Worm (Caenorhabditis elegans) whole organism, midembryonic: ENCODE data around the gene sre-24.

ENCODE experiments used
- T22C8.4 ChIP-seq: fragments of 200-800 bp; sonication (Bioruptor generic); IDR thresholded peaks from 2 replicates; pipeline ENCODE4 v1.3.6; 2022; ENCODE audit warnings: missing genetic modification characterization, missing compliant biosample characterization
- cog-1 ChIP-seq: sonication (generic microtip); optimal IDR thresholded peaks from 2 replicates; lab custom pipeline; 2016; ENCODE audit warnings: missing genetic modification characterization, missing compliant biosample characterization
- flt-1 ChIP-seq: fragments of 200-800 bp; sonication (Bioruptor generic); IDR thresholded peaks from 2 replicates; pipeline ENCODE4 v1.3.6; 2022; ENCODE audit warnings: missing genetic modification characterization, missing compliant biosample characterization
- klf-2 ChIP-seq: fragments of 200-800 bp; sonication (Bioruptor generic); conservative IDR thresholded peaks from 2 replicates; pipeline ENCODE4 v1.3.6; 2022; ENCODE audit warnings: missing genetic modification reagents, missing genetic modification characterization, missing compliant biosample characterization
- med-1 ChIP-seq: sonication (generic microtip); optimal IDR thresholded peaks from 2 replicates; lab custom pipeline; 2017; ENCODE audit warnings: missing genetic modification characterization, mild to moderate bottlenecking, missing compliant biosample characterization, antibody characterized with exemption, missing genetic modification reagents; ENCODE audit not compliant: insufficient read depth
- ref-1 ChIP-seq: fragments of 200-800 bp; sonication (Bioruptor generic); conservative IDR thresholded peaks from 2 replicates; pipeline ENCODE4 v1.3.6; 2022; ENCODE audit warnings: missing genetic modification reagents, missing genetic modification characterization, missing compliant biosample characterization
- tab-1 ChIP-seq: fragments of 200-800 bp; sonication (Bioruptor generic); IDR thresholded peaks from 2 replicates; pipeline ENCODE4 v1.3.6; 2022; ENCODE audit warnings: missing genetic modification characterization, missing compliant biosample characterization
- ztf-23 ChIP-seq: fragments of 200-800 bp; sonication (Bioruptor generic); IDR thresholded peaks from 2 replicates; pipeline ENCODE4 v1.3.6; 2022; ENCODE audit warnings: missing genetic modification reagents, missing genetic modification characterization, missing compliant biosample characterization
- ztf-29 ChIP-seq: fragments of 200-800 bp; sonication (Bioruptor generic); IDR thresholded peaks from 2 replicates; pipeline ENCODE4 v1.3.6; 2022; ENCODE audit warnings: missing genetic modification reagents, missing genetic modification characterization, missing compliant biosample characterization

sre-24 gene

ce11 chrV:2863033-2863432 lies 21.5 kb upstream of the sre-24 start, which contains the start of gene srh-272:
Gene srh-272, plus strand, starts transcription at chrV:2863333.
- TF ChIP-seq tab-1 (GFP tag; lab: Robert Waterston, UW) (no peak), cog-1 (tag; lab: Kevin White, UChicago) (no peak), med-1 (GFP tag; lab: Kevin White, UChicago) (no peak), ztf-23 (GFP tag; lab: Robert Waterston, UW) (no peak), flt-1 (GFP tag; lab: Robert Waterston, UW) (no peak), klf-2 (no peak), ztf-29 (GFP tag; lab: Robert Waterston, UW) (no peak), ref-1 (GFP tag; lab: Robert Waterston, UW) (no peak), T22C8.4 (no peak)

ce11 chrV:2864899-2865298 lies 19.6 kb upstream of the sre-24 start, which contains the start of gene srh-240:
Gene srh-240, plus strand, starts transcription at chrV:2865199.
- TF ChIP-seq ref-1 (GFP tag; lab: Robert Waterston, UW) (no peak), tab-1 (GFP tag; lab: Robert Waterston, UW) (no peak)

DNA sequence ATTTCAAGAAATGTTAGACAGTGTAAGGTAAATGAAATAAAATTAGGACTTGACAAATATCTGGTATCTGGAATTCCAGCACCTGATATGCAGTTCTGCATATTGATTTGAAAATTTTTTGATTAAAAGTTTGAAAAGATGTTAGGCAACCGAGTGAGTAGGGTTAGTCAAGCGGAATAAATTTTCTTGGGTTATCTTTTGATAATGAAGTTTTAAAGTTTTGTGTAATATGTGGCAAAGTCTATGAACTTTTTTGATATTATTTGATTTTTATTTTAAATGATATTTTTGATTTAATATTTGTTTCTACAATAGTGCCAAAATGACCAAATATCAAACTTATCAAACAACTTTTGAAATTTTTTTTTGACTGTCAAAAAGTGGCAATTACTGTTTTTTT lies 15.0 kb upstream of the sre-24 start, which contains the start of gene srh-241:
Gene srh-241, minus strand, starts transcription at position 101 of the 400 bp plus-strand sequence.
- TF ChIP-seq ztf-23 (GFP tag; lab: Robert Waterston, UW) (no peak), med-1 (GFP tag; lab: Kevin White, UChicago) (no peak), cog-1 (tag; lab: Kevin White, UChicago) (no peak), flt-1 (GFP tag; lab: Robert Waterston, UW) (no peak), ref-1 (GFP tag; lab: Robert Waterston, UW) (no peak), klf-2 (no peak), tab-1 (GFP tag; lab: Robert Waterston, UW) (no peak), T22C8.4 (no peak), ztf-29 (GFP tag; lab: Robert Waterston, UW) (no peak)

- TF ChIP-seq med-1 (GFP tag; lab: Kevin White, UChicago) (no peak), cog-1 (tag; lab: Kevin White, UChicago) (no peak), klf-2 (no peak), tab-1 (GFP tag; lab: Robert Waterston, UW) (no peak), ref-1 (GFP tag; lab: Robert Waterston, UW) (no peak)
These were observed 14.4 kb upstream of the sre-24 start, which contains the start of gene srh-243 for ce11 chrV:2870127-2870526. Gene srh-243, plus strand, starts transcription at chrV:2870427.

DNA sequence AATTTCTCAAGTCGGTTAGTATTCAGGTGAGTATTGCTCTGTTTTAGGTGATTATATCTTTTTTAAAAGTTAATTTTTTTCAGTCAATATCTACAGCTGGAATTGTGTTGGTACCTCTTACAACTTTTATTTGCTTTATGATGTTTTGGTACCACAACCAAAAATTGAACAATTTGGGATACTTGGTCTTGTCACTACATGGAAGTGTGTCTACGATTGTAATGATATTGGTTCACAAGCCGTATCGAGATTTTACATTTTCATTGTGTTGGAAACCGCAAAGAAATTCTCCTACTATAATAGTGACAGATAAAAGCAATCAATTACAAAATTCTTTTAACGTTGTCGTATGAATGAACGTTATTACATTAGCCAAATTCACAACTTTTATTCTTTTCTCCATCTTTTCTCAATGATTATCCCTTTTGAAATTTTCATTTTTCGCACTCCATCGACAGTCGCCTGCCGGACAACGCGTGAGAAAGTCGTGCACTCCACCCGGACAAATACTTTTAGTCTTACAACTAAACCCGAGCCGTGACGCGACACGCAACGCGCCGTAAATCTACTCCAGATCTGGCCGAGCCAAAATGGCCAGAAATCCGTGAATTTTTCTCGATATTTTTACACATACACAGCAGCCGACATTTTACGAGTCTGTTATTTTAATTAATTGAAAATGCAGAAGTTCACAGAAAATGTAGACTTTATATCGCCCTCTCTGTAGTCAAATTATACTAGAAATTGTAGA lies 12.6 kb upstream of the sre-24 start:
- TF ChIP-seq flt-1 (GFP tag; lab: Robert Waterston, UW) = no peak
- TF ChIP-seq T22C8.4 = no peak
- TF ChIP-seq ztf-29 (GFP tag; lab: Robert Waterston, UW) = no peak

DNA sequence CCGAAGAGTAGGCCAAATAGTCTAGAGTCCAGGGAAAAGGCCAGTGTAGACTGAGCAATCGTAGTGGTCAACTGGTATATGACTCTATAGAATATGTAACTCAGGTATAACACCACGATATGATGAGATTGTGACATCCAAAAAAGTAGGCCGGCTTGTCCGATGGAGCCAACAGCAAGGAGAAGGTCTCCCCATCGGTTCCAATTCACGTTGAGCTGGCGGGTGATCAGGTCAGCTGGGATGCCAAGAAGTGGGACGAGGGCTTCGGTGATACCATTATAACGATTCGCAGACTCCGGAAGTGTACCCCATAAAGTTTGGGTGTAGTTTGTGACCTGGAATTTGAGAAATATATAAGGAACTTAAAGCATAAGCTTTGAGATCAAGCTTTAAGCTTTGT lies 11.6 kb upstream of the sre-24 start:
- TF ChIP-seq ztf-29 (GFP tag; lab: Robert Waterston, UW) = no peak
- no peak for TF ChIP-seq ztf-23 (GFP tag; lab: Robert Waterston, UW)
- TF ChIP-seq cog-1 (tag; lab: Kevin White, UChicago) = no peak
- TF ChIP-seq tab-1 (GFP tag; lab: Robert Waterston, UW) = no peak
- no peak for TF ChIP-seq klf-2
- no peak for TF ChIP-seq flt-1 (GFP tag; lab: Robert Waterston, UW)
- no peak for TF ChIP-seq med-1 (GFP tag; lab: Kevin White, UChicago)
- no peak for TF ChIP-seq ref-1 (GFP tag; lab: Robert Waterston, UW)
- no peak for TF ChIP-seq T22C8.4

ce11 chrV:2875422-2875821 lies 9.1 kb upstream of the sre-24 start, which contains the start of gene folt-2:
Gene folt-2, minus strand, starts transcription at chrV:2875600.
- no peak for TF ChIP-seq T22C8.4
- no peak for TF ChIP-seq klf-2
- TF ChIP-seq med-1 (GFP tag; lab: Kevin White, UChicago) = no peak
- no peak for TF ChIP-seq flt-1 (GFP tag; lab: Robert Waterston, UW)
- no peak for TF ChIP-seq cog-1 (tag; lab: Kevin White, UChicago)
- no peak for TF ChIP-seq tab-1 (GFP tag; lab: Robert Waterston, UW)
- no peak for TF ChIP-seq ztf-29 (GFP tag; lab: Robert Waterston, UW)
- no peak for TF ChIP-seq ztf-23 (GFP tag; lab: Robert Waterston, UW)
- no peak for TF ChIP-seq ref-1 (GFP tag; lab: Robert Waterston, UW)

DNA sequence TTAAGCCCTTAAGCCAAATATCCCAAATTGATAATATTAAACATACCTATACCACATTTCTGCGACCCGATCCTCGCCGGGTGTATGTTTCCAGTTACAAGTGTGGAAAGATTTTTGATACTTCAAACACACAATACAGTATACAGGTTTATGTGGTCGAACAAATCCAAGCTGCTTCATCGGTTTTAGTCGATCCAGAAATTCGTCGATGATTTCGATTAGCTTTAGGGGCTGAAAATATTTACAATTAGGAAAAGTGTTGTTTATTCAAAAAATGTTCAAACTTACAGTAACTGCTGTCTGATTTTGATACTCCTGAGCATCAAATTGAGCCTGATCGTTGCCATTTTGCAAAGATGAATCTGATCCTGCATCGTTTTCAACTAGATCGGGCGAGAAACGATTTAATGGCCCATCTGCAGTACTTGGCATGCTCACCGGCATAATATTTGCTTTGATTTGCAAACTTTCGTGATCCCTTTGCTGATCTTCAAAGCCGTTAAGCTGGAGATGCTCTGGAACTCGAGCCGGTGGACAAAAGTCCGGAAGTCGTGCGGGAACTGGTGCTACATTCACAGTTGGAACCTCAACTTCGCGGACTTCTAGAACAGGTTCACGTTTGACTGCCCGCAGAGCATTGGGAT lies 8.2 kb upstream of the sre-24 start:
- TF ChIP-seq T22C8.4 (no peak), ztf-23 (GFP tag; lab: Robert Waterston, UW) (no peak), med-1 (GFP tag; lab: Kevin White, UChicago) (no peak), ref-1 (GFP tag; lab: Robert Waterston, UW) (no peak), klf-2 (no peak), flt-1 (GFP tag; lab: Robert Waterston, UW) (no peak), tab-1 (GFP tag; lab: Robert Waterston, UW) (no peak), cog-1 (tag; lab: Kevin White, UChicago) (no peak), ztf-29 (GFP tag; lab: Robert Waterston, UW) (no peak)

DNA sequence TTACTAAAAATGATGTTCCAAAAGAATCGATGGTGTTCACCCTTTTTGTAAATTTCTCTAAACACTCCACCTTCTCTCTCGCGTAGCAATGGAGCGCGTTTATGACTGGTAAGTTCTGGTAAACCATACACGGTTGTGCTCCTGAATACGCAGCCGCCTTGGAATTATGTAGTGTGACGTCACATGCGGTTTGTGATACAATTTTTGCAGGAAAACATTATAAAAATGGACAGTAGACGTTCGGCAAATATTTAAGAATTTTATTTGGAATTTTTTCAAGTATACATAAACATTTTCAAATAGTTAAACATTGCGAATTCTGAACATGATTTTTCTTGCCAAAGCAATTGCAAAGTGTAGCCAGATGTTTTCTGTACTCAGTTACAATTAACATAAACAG lies 7.0 kb upstream of the sre-24 start, which contains the start of gene F37B4.10:
Gene F37B4.10, minus strand, starts transcription at position 101 of the 400 bp plus-strand sequence.
- no peak for TF ChIP-seq tab-1 (GFP tag; lab: Robert Waterston, UW)
- no peak for TF ChIP-seq cog-1 (tag; lab: Kevin White, UChicago)
- TF ChIP-seq med-1 (GFP tag; lab: Kevin White, UChicago) = no peak
- TF ChIP-seq ref-1 (GFP tag; lab: Robert Waterston, UW) = no peak
- TF ChIP-seq ztf-23 (GFP tag; lab: Robert Waterston, UW) = no peak
- no peak for TF ChIP-seq klf-2
- TF ChIP-seq ztf-29 (GFP tag; lab: Robert Waterston, UW) = no peak
- no peak for TF ChIP-seq T22C8.4
- no peak for TF ChIP-seq flt-1 (GFP tag; lab: Robert Waterston, UW)
